Worm (Caenorhabditis elegans) whole organism, L4 larva: ENCODE results near the gene dpy-17.

Experiments used
- nhr-6 ChIP-seq: fragments of 150-350 bp; optimal IDR thresholded peaks from 2 replicates; lab custom pipeline; 2014; ENCODE audit warnings: missing biosample characterization, missing genetic modification characterization
- snpc-4 ChIP-seq: fragments of 150-350 bp; optimal IDR thresholded peaks from 2 replicates; lab custom pipeline; 2014; ENCODE audit warnings: missing biosample characterization, missing genetic modification characterization
- unc-130 ChIP-seq: sonication (generic microtip); optimal IDR thresholded peaks from 2 replicates; lab custom pipeline; 2016; ENCODE audit warnings: missing genetic modification reagents, missing genetic modification characterization, missing compliant biosample characterization

- TF ChIP-seq nhr-6 (tag; lab: Kevin White, UChicago) (no peak), unc-130 (GFP tag; lab: Kevin White, UChicago) (no peak), snpc-4 (no peak)
Observed at ce11 chrIII:5078062-5078461, 29.1 kb upstream of the dpy-17 start.
